Worm (Caenorhabditis elegans): Measurements from ENCODE around the gene Y94H6A.10.

Y94H6A.10 gene

DNA sequence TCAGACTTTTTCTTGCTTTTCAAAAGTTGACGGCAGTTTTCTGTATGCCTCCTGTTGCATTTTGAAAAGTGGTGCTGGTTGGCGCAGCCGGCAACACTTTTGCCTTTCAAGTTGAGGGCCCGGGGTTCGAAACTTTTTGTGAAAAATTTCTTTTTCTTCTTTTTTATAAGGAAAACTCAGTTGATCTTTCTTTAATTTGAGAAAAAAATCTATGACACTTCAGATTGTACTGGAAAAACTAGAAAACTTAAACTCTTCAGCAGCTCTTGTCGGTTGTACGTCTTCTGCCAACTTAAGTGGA is 45.6 kb downstream of the Y94H6A.10 start (continued):
- TF ChIP-seq nhr-80 (tag; optimal IDR thresholded peaks at IDR 0.05) (no peak), pha-4 (tag; optimal IDR thresholded peaks at IDR 0.05) (no peak), ztf-6 (GFP tag; IDR thresholded peaks at IDR 0.05) (no peak), C06A6.2 (GFP tag; conservative IDR thresholded peaks at IDR 0.05) (no peak), let-607 (tag; optimal IDR thresholded peaks at IDR 0.05) (peak; percentile 7 to 38), hmg-1.2 (GFP tag; IDR thresholded peaks at IDR 0.05) (peak; percentile 36; the same call in 1 of the 2 replicates), hmg-20 (GFP tag; IDR thresholded peaks at IDR 0.05) (no peak), attf-6 (GFP tag; IDR thresholded peaks at IDR 0.05) (no peak), ets-4 (GFP tag; optimal IDR thresholded peaks at IDR 0.05) (no peak), B0019.2 (GFP tag; conservative IDR thresholded peaks at IDR 0.05) (no peak), ztf-25 (GFP tag; IDR thresholded peaks at IDR 0.05) (peak; percentile 87), nhr-27 (tag; optimal IDR thresholded peaks at IDR 0.05) (no peak), ceh-91 (GFP tag; IDR thresholded peaks at IDR 0.05) (no peak), dox-1 (GFP tag; IDR thresholded peaks at IDR 0.05) (peak; percentile 38; the same call in 1 of the 2 replicates), T26A5.8 (tag; optimal IDR thresholded peaks at IDR 0.05) (peak; percentile 60), egrh-3 (GFP tag; IDR thresholded peaks at IDR 0.05) (no peak), efl-1 (GFP tag; optimal IDR thresholded peaks at IDR 0.05) (no peak), F22D6.2 (tag; optimal IDR thresholded peaks at IDR 0.05) (no peak), F49E8.2 (tag; optimal IDR thresholded peaks at IDR 0.05; ENCODE audit: insufficient read depth) (no peak), chd-7 (tag; optimal IDR thresholded peaks at IDR 0.05) (no peak), ceh-100 (GFP tag; IDR thresholded peaks at IDR 0.05) (no peak), Y56A3A.18 (GFP tag; IDR thresholded peaks at IDR 0.05) (0 out of 2 replicates have a peak, but pooled peaks have one; percentile 8), lin-54 (GFP tag; optimal IDR thresholded peaks at IDR 0.05) (peak; percentile 50), ccch-3 (GFP tag; optimal IDR thresholded peaks at IDR 0.05) (no peak), zfh-2 (GFP tag; conservative IDR thresholded peaks at IDR 0.05) (no peak), B0035.1 (tag; optimal IDR thresholded peaks at IDR 0.05) (no peak), snpc-4 (GFP tag; optimal IDR thresholded peaks at IDR 0.05) (peak; percentile 24), snpc-4 (tag; optimal IDR thresholded peaks at IDR 0.05) (peak in 1 of 4 experiments; percentile 7), rcor-1 (GFP tag; IDR thresholded peaks at IDR 0.05) (no peak), bed-1 (GFP tag; IDR thresholded peaks at IDR 0.05) (no peak), F23B12.7 (tag; optimal IDR thresholded peaks at IDR 0.05; ENCODE audit: insufficient read depth) (no peak), F10E7.11 (tag; optimal IDR thresholded peaks at IDR 0.05) (no peak), madf-8 (GFP tag; conservative IDR thresholded peaks at IDR 0.05) (no peak), hsf-1 (GFP tag; IDR thresholded peaks at IDR 0.05) (0 out of 2 replicates have a peak, but pooled peaks have one; percentile 33), lsy-27 (tag; optimal IDR thresholded peaks at IDR 0.05; ENCODE audit: borderline replicate concordance, insufficient read depth) (no peak), hlh-26 (GFP tag; conservative IDR thresholded peaks at IDR 0.05) (no peak), rec-8 (tag; optimal IDR thresholded peaks at IDR 0.05) (peak; percentile 30 to 79), Y53G8AR.9 (GFP tag; conservative IDR thresholded peaks at IDR 0.05) (no peak), C17E4.6 (GFP tag; IDR thresholded peaks at IDR 0.05) (no peak; the same call in 1 of the 2 replicates), nfya-2 (GFP tag; IDR thresholded peaks at IDR 0.05) (no peak), F52B5.7 (tag; optimal IDR thresholded peaks at IDR 0.05) (peak; percentile 71), B0336.3 (GFP tag; IDR thresholded peaks at IDR 0.05) (no peak), hlh-12 (tag; optimal IDR thresholded peaks at IDR 0.05) (no peak), ceh-58 (GFP tag; IDR thresholded peaks at IDR 0.05) (no peak)

All from whole organism, young adult.